In genomic region chrIII:5162820-5163631, ce11 we compare ENCODE assay signal across 7 worm cellular contexts.
TF ChIP-seq lines count a peak whose summit lies in the region.

TSS of gene gars-1 (minus strand) at chrIII:5163627.

TF ChIP-seq in whole organism, L1 larva, 84 proteins besides CTCF, POLR2A, EP300 and RAD21 (continues in another document):
- TF ChIP-seq nhr-90 (tag; optimal IDR thresholded peaks at IDR 0.05; lab: Kevin White, UChicago; ENCODE audit: poor library complexity) (no peak), aha-1 (tag; optimal IDR thresholded peaks at IDR 0.05; lab: Kevin White, UChicago) (no peak), unc-98 (GFP tag; IDR thresholded peaks at IDR 0.05; lab: Robert Waterston, UW) (no peak), unc-30 (tag; optimal IDR thresholded peaks at IDR 0.05; lab: Kevin White, UChicago) (no peak), rnt-1 (tag; optimal IDR thresholded peaks at IDR 0.05; lab: Kevin White, UChicago) (peak; percentile 15), mab-9 (GFP tag; IDR thresholded peaks at IDR 0.05; lab: Robert Waterston, UW) (no peak), unc-86 (tag; optimal IDR thresholded peaks at IDR 0.05; lab: Kevin White, UChicago) (no peak), unc-130 (tag; optimal IDR thresholded peaks at IDR 0.05; lab: Kevin White, UChicago) (no peak), vab-15 (tag; optimal IDR thresholded peaks at IDR 0.05; lab: Kevin White, UChicago) (no peak), nhr-28 (tag; optimal IDR thresholded peaks at IDR 0.05; lab: Kevin White, UChicago) (no peak), nhr-71 (tag; optimal IDR thresholded peaks at IDR 0.05; lab: Kevin White, UChicago) (peak; percentile 19), C16A3.4 (tag; optimal IDR thresholded peaks at IDR 0.05; lab: Kevin White, UChicago) (peak; percentile 25), swsn-7 (tag; optimal IDR thresholded peaks at IDR 0.05; lab: Kevin White, UChicago) (no peak)

TF ChIP-seq in whole organism, L2 larva, 48 proteins besides CTCF, POLR2A, EP300 and RAD21 (continues in another document):
- TF ChIP-seq blmp-1 (tag; optimal IDR thresholded peaks at IDR 0.05; lab: Kevin White, UChicago; ENCODE audit: insufficient read depth) (no peak), unc-55 (GFP tag; optimal IDR thresholded peaks at IDR 0.05; lab: Kevin White, UChicago) (peak; percentile 74), nhr-25 (tag; optimal IDR thresholded peaks at IDR 0.05; lab: Kevin White, UChicago) (peak; percentile 15), nhr-129 (tag; optimal IDR thresholded peaks at IDR 0.05; lab: Kevin White, UChicago) (peak; percentile 30), ama-1 (optimal IDR thresholded peaks at IDR 0.05; lab: Kevin White, UChicago) (peak; percentile 57), F13H6.1 (tag; optimal IDR thresholded peaks at IDR 0.05; lab: Kevin White, UChicago) (no peak), skn-1 (tag; optimal IDR thresholded peaks at IDR 0.05; lab: Kevin White, UChicago) (no peak), Y55F3AM.14 (GFP tag; optimal IDR thresholded peaks at IDR 0.05; lab: Kevin White, UChicago) (no peak), dmd-4 (tag; optimal IDR thresholded peaks at IDR 0.05; lab: Kevin White, UChicago) (no peak), lsy-2 (tag; optimal IDR thresholded peaks at IDR 0.05; lab: Kevin White, UChicago) (peak; percentile 11 to 23), egl-27 (tag; optimal IDR thresholded peaks at IDR 0.05; lab: Kevin White, UChicago) (no peak), ztf-4 (tag; optimal IDR thresholded peaks at IDR 0.05; lab: Kevin White, UChicago) (no peak), elt-3 (tag; optimal IDR thresholded peaks at IDR 0.05; lab: Kevin White, UChicago) (no peak), ceh-16 (tag; optimal IDR thresholded peaks at IDR 0.05; lab: Kevin White, UChicago) (no peak)

TF ChIP-seq in whole organism, L3 larva, 47 proteins besides CTCF, POLR2A, EP300 and RAD21 (continues in another document):
- TF ChIP-seq elt-1 (tag; optimal IDR thresholded peaks at IDR 0.05; lab: Kevin White, UChicago), result no peak
- no peak for TF ChIP-seq skn-1 (tag; optimal IDR thresholded peaks at IDR 0.05; lab: Kevin White, UChicago)
- TF ChIP-seq ama-1 (optimal IDR thresholded peaks at IDR 0.05; lab: Kevin White, UChicago), result peak; percentile 75
- TF ChIP-seq mdl-1 (tag; optimal IDR thresholded peaks at IDR 0.05; lab: Kevin White, UChicago), result no peak
- TF ChIP-seq ztf-11 (tag; optimal IDR thresholded peaks at IDR 0.05; lab: Kevin White, UChicago), result no peak
- no peak for TF ChIP-seq nhr-23 (tag; optimal IDR thresholded peaks at IDR 0.05; lab: Kevin White, UChicago)
- TF ChIP-seq eor-1 (tag; optimal IDR thresholded peaks at IDR 0.05; lab: Kevin White, UChicago), result no peak
- TF ChIP-seq mml-1 (tag; optimal IDR thresholded peaks at IDR 0.05; lab: Kevin White, UChicago), result no peak
- TF ChIP-seq nhr-28 (tag; optimal IDR thresholded peaks at IDR 0.05; lab: Kevin White, UChicago), result no peak
- peak; percentile 36 for TF ChIP-seq nfya-1 (tag; optimal IDR thresholded peaks at IDR 0.05; lab: Kevin White, UChicago; ENCODE audit: insufficient read depth)
- TF ChIP-seq lin-15B (tag; optimal IDR thresholded peaks at IDR 0.05; lab: Kevin White, UChicago), result peak; percentile 37
- TF ChIP-seq zag-1 (tag; optimal IDR thresholded peaks at IDR 0.05; lab: Kevin White, UChicago), result no peak
- TF ChIP-seq pqm-1 (tag; optimal IDR thresholded peaks at IDR 0.05; lab: Kevin White, UChicago), result no peak
- TF ChIP-seq lin-39 (tag; optimal IDR thresholded peaks at IDR 0.05; lab: Kevin White, UChicago), result no peak

TF ChIP-seq in whole organism, L4 larva, 104 proteins besides CTCF, POLR2A, EP300 and RAD21 (continues in another document):
- TF ChIP-seq Y5F2A.4 (GFP tag; optimal IDR thresholded peaks at IDR 0.05; lab: Kevin White, UChicago) (no peak), lin-38 (GFP tag; IDR thresholded peaks at IDR 0.05; lab: Robert Waterston, UW) (0 out of 2 replicates have a peak, but pooled peaks have one; percentile 12), duxl-1 (tag; optimal IDR thresholded peaks at IDR 0.05; lab: Kevin White, UChicago; ENCODE audit: poor library complexity) (no peak), daf-19 (GFP tag; conservative IDR thresholded peaks at IDR 0.05; lab: Robert Waterston, UW) (no peak), saeg-2 (GFP tag; IDR thresholded peaks at IDR 0.05; lab: Robert Waterston, UW) (no peak), mes-2 (tag; optimal IDR thresholded peaks at IDR 0.05; lab: Kevin White, UChicago; ENCODE audit: poor library complexity, severe bottlenecking) (peak; percentile 8), R02D3.7 (tag; optimal IDR thresholded peaks at IDR 0.05; lab: Kevin White, UChicago) (no peak), ama-1 (optimal IDR thresholded peaks at IDR 0.05; lab: Kevin White, UChicago) (no peak), ceh-32 (tag; optimal IDR thresholded peaks at IDR 0.05; lab: Kevin White, UChicago; ENCODE audit: poor library complexity) (no peak), lin-13 (GFP tag; optimal IDR thresholded peaks at IDR 0.05; lab: Kevin White, UChicago) (no peak), ZK337.2 (GFP tag; IDR thresholded peaks at IDR 0.05; lab: Robert Waterston, UW) (no peak), nhr-77 (tag; optimal IDR thresholded peaks at IDR 0.05; lab: Kevin White, UChicago) (peak; percentile 9), snpc-4 (tag; optimal IDR thresholded peaks at IDR 0.05; lab: Kevin White, UChicago) (no peak), rbr-2 (tag; optimal IDR thresholded peaks at IDR 0.05; lab: Kevin White, UChicago) (no peak)

TF ChIP-seq in whole organism, late embryonic, 69 proteins besides CTCF, POLR2A, EP300 and RAD21:
- peak; percentile 60 for TF ChIP-seq unc-42 (tag; optimal IDR thresholded peaks at IDR 0.05; lab: Kevin White, UChicago)
- no peak for TF ChIP-seq pax-1 (tag; optimal IDR thresholded peaks at IDR 0.05; lab: Kevin White, UChicago)
- TF ChIP-seq elt-2 (tag; optimal IDR thresholded peaks at IDR 0.05; lab: Kevin White, UChicago), result peak; percentile 7
- TF ChIP-seq unc-55 (GFP tag; optimal IDR thresholded peaks at IDR 0.05; lab: Kevin White, UChicago), result peak; percentile 13
- no peak for TF ChIP-seq ceh-14 (tag; optimal IDR thresholded peaks at IDR 0.05; lab: Kevin White, UChicago)

TF ChIP-seq in whole organism, mixed stage, embryonic, 35 proteins besides CTCF, POLR2A, EP300 and RAD21:
- TF ChIP-seq mep-1 (tag; optimal IDR thresholded peaks at IDR 0.05; lab: Kevin White, UChicago), result peak; percentile 30
- TF ChIP-seq ces-1 (GFP tag; optimal IDR thresholded peaks at IDR 0.05; lab: Kevin White, UChicago), result peak; percentile 73
- TF ChIP-seq ceh-83 (GFP tag; optimal IDR thresholded peaks at IDR 0.05; lab: Kevin White, UChicago), result no peak
- TF ChIP-seq drap-1 (GFP tag; optimal IDR thresholded peaks at IDR 0.05; lab: Kevin White, UChicago), result no peak

TF ChIP-seq in whole organism, young adult, 124 proteins besides CTCF, POLR2A, EP300 and RAD21:
- TF ChIP-seq ZK185.1 (tag; optimal IDR thresholded peaks at IDR 0.05; lab: Kevin White, UChicago; ENCODE audit: poor library complexity, severe bottlenecking) (no peak), madf-6 (GFP tag; IDR thresholded peaks at IDR 0.05; lab: Robert Waterston, UW) (peak; percentile 29; the same call in 1 of the 2 replicates), Y53G8AR.9 (GFP tag; conservative IDR thresholded peaks at IDR 0.05; lab: Robert Waterston, UW) (0 out of 2 replicates have a peak, but pooled peaks have one; percentile 27), ztf-18 (tag; optimal IDR thresholded peaks at IDR 0.05; lab: Kevin White, UChicago) (no peak), Y67H2A.10 (GFP tag; conservative IDR thresholded peaks at IDR 0.05; lab: Robert Waterston, UW) (no peak), nfya-1 (tag; optimal IDR thresholded peaks at IDR 0.05; lab: Kevin White, UChicago; ENCODE audit: borderline replicate concordance, insufficient read depth) (no peak), attf-5 (GFP tag; optimal IDR thresholded peaks at IDR 0.05; lab: Kevin White, UChicago) (peak; percentile 62), hmg-1.2 (GFP tag; IDR thresholded peaks at IDR 0.05; lab: Robert Waterston, UW) (peak; percentile 41; the same call in 1 of the 2 replicates), ztf-25 (GFP tag; IDR thresholded peaks at IDR 0.05; lab: Robert Waterston, UW) (no peak), lir-1 (GFP tag; conservative IDR thresholded peaks at IDR 0.05; lab: Robert Waterston, UW) (no peak), cebp-1 (GFP tag; IDR thresholded peaks at IDR 0.05; lab: Robert Waterston, UW) (peak; percentile 91), cebp-1 (tag; optimal IDR thresholded peaks at IDR 0.05; lab: Kevin White, UChicago) (peak; percentile 98), hmg-20 (GFP tag; IDR thresholded peaks at IDR 0.05; lab: Robert Waterston, UW) (no peak), efl-1 (GFP tag; optimal IDR thresholded peaks at IDR 0.05; lab: Kevin White, UChicago) (no peak)
